Fruit fly (Drosophila melanogaster): ENCODE data around the gene CG14275.

The CG14275 gene

dm6 chr2L:8362273-8362954 is 35.2 kb downstream of the CG14275 start, which contains the start of gene CG7627 (continued):
- TF ChIP-seq sd (tag; optimal IDR thresholded peaks at IDR 0.05) (peak; percentile 41), CG4282 (GFP tag; optimal IDR thresholded peaks at IDR 0.05) (no peak), CG3407 (GFP tag; optimal IDR thresholded peaks at IDR 0.05) (peak; percentile 28), crp (GFP tag; optimal IDR thresholded peaks at IDR 0.05) (peak in 1 of 2 experiments; percentile 7), YL-1 (GFP tag; optimal IDR thresholded peaks at IDR 0.05) (no peak), CG10321 (GFP tag; IDR thresholded peaks at IDR 0.05) (no peak), C15 (GFP tag; IDR thresholded peaks at IDR 0.05) (0 out of 3 replicates have a peak, but pooled peaks have one; percentile 52), CG10565 (GFP tag; optimal IDR thresholded peaks at IDR 0.05) (no peak), ttk (GFP tag; IDR thresholded peaks at IDR 0.05) (peak; percentile 72), gt (GFP tag; IDR thresholded peaks at IDR 0.05) (no peak), CG1024 (GFP tag; IDR thresholded peaks at IDR 0.05) (peak; percentile 46; the same call in 1 of the 2 replicates), CG1529 (GFP tag; optimal IDR thresholded peaks at IDR 0.05) (peak; percentile 20), sqz (GFP tag; optimal IDR thresholded peaks at IDR 0.05) (peak; percentile 53), Bteb2 (GFP tag; optimal IDR thresholded peaks at IDR 0.05) (peak; percentile 10), Fer3 (tag; optimal IDR thresholded peaks at IDR 0.05) (peak; percentile 82), Atf-2 (GFP tag; optimal IDR thresholded peaks at IDR 0.05) (peak; percentile 60), CG16815 (GFP tag; optimal IDR thresholded peaks at IDR 0.05) (peak; percentile 76), CG10462 (GFP tag; optimal IDR thresholded peaks at IDR 0.05) (peak; percentile 45), fru (optimal IDR thresholded peaks at IDR 0.05) (no peak), bbx (GFP tag; IDR thresholded peaks at IDR 0.05; ENCODE audit: partially characterized antibody) (peak; percentile 48; the same call in 1 of the 2 replicates), CG14441 (GFP tag; IDR thresholded peaks at IDR 0.05) (peak; percentile 80), CG5953 (GFP tag; IDR thresholded peaks at IDR 0.05) (no peak), CG14710 (tag; optimal IDR thresholded peaks at IDR 0.05) (peak; percentile 51), CG2202 (tag; optimal IDR thresholded peaks at IDR 0.05) (no peak), zfh1 (GFP tag; IDR thresholded peaks at IDR 0.05) (peak; percentile 82), br (optimal IDR thresholded peaks at IDR 0.05) (no peak), luna (GFP tag; optimal IDR thresholded peaks at IDR 0.05) (peak; percentile 1), mirr (GFP tag; optimal IDR thresholded peaks at IDR 0.05) (no peak), CG10979 (tag; optimal IDR thresholded peaks at IDR 0.05) (peak; percentile 78), Lhr (GFP tag; optimal IDR thresholded peaks at IDR 0.05) (no peak), BEAF-32 (GFP tag; optimal IDR thresholded peaks at IDR 0.05) (no peak), grau (tag; optimal IDR thresholded peaks at IDR 0.05) (peak; percentile 98), E2f1 (GFP tag; IDR thresholded peaks at IDR 0.05) (peak; percentile 63), Sox100B (GFP tag; optimal IDR thresholded peaks at IDR 0.05) (peak; percentile 79), fd3F (GFP tag; optimal IDR thresholded peaks at IDR 0.05) (peak; percentile 60), cad (GFP tag; optimal IDR thresholded peaks at IDR 0.05) (no peak), CG17568 (GFP tag; optimal IDR thresholded peaks at IDR 0.05) (peak; percentile 45), jigr1 (GFP tag; IDR thresholded peaks at IDR 0.05) (peak; percentile 40; the same call in 1 of the 3 replicates), dati (GFP tag; IDR thresholded peaks at IDR 0.05) (peak; percentile 61; the same call in 1 of the 2 replicates), CG2678 (tag; optimal IDR thresholded peaks at IDR 0.05) (peak; percentile 88), CG14014 (GFP tag; IDR thresholded peaks at IDR 0.05) (peak; percentile 71), sr (GFP tag; IDR thresholded peaks at IDR 0.05) (peak; percentile 22; the same call in 1 of the 3 replicates), cato (GFP tag; optimal IDR thresholded peaks at IDR 0.05; ENCODE audit: borderline replicate concordance) (no peak), unpg (GFP tag; optimal IDR thresholded peaks at IDR 0.05) (peak; percentile 70), CG12104 (GFP tag; optimal IDR thresholded peaks at IDR 0.05) (peak; percentile 76), CG11398 (GFP tag; optimal IDR thresholded peaks at IDR 0.05) (no peak), tgo (GFP tag; IDR thresholded peaks at IDR 0.05) (peak; percentile 74), CG33557 (GFP tag; optimal IDR thresholded peaks at IDR 0.05) (peak; percentile 43), CG4360 (GFP tag; IDR thresholded peaks at IDR 0.05) (0 out of 2 replicates have a peak, but pooled peaks have one; percentile 23), CG11696 (GFP tag; IDR thresholded peaks at IDR 0.05) (0 out of 2 replicates have a peak, but pooled peaks have one; percentile 34)

All from whole organism, embryonic.